Worm (Caenorhabditis elegans) whole organism, late embryonic: ENCODE measurements around the gene srx-113.

Source experiments
- ceh-18 ChIP-seq: sonication (generic microtip); optimal IDR thresholded peaks from 2 replicates; lab custom pipeline; 2016; ENCODE audit warnings: missing genetic modification characterization, missing compliant biosample characterization
- unc-42 ChIP-seq: sonication (generic microtip); optimal IDR thresholded peaks from 2 replicates; lab custom pipeline; 2016; ENCODE audit warnings: missing genotype, missing genetic modification characterization, missing compliant biosample characterization

The srx-113 gene

ce11 chrV:12583421-12583820 is 48.5 kb downstream of the srx-113 start:
- TF ChIP-seq ceh-18, result no peak
- peak; percentile 89 for TF ChIP-seq unc-42
